Worm (Caenorhabditis elegans) whole organism, L1 larva: ENCODE results near the gene ZK666.11.
A peak's percentile ranks its signal among the peaks of the same experiment; 100 is the strongest.

Experiments
- ama-1 ChIP-seq: fragments of 150-350 bp; optimal IDR thresholded peaks from 2 replicates; lab custom pipeline; 2014
- dpl-1 ChIP-seq, 3 experiments: fragments of 150-350 bp in 2 of 3; sonication (generic microtip) in 1 of 3; optimal IDR thresholded peaks; 2 replicates each; lab custom pipeline; 2014 to 2017; ENCODE audit warnings: missing biosample characterization in 3 of 3, missing genetic modification characterization in 3 of 3, missing genetic modification reagents in 3 of 3
- dsc-1 ChIP-seq: sonication (generic microtip); optimal IDR thresholded peaks from 2 replicates; lab custom pipeline; 2016; ENCODE audit warnings: mild to moderate bottlenecking, missing genetic modification characterization, missing compliant biosample characterization
- elt-2 ChIP-seq: sonication (generic microtip); optimal IDR thresholded peaks from 2 replicates; lab custom pipeline; 2016; ENCODE audit warnings: missing genetic modification characterization, mild to moderate bottlenecking, inconsistent platforms, missing compliant biosample characterization, missing genetic modification reagents
- irx-1 ChIP-seq: sonication (generic microtip); optimal IDR thresholded peaks from 2 replicates; lab custom pipeline; 2016; ENCODE audit warnings: missing genetic modification characterization, missing compliant biosample characterization
- lin-13 ChIP-seq: fragments of 150-350 bp; optimal IDR thresholded peaks from 2 replicates; lab custom pipeline; 2014; ENCODE audit warnings: missing biosample characterization, missing genetic modification reagents, missing genetic modification characterization
- nhr-28 ChIP-seq: fragments of 150-350 bp; optimal IDR thresholded peaks from 2 replicates; lab custom pipeline; 2014; ENCODE audit warnings: missing biosample characterization, missing genetic modification characterization
- nhr-84 ChIP-seq: sonication (generic microtip); optimal IDR thresholded peaks from 2 replicates; lab custom pipeline; 2017; ENCODE audit warnings: missing biosample characterization, missing genetic modification characterization
- pag-3 ChIP-seq: sonication (generic microtip); optimal IDR thresholded peaks from 2 replicates; lab custom pipeline; 2017; ENCODE audit warnings: missing genetic modification characterization, mild to moderate bottlenecking, missing compliant biosample characterization, antibody characterized with exemption, borderline replicate concordance; ENCODE audit not compliant: insufficient read depth
- unc-130 ChIP-seq: fragments of 150-350 bp; optimal IDR thresholded peaks from 2 replicates; lab custom pipeline; 2017; ENCODE audit warnings: missing biosample characterization, missing genetic modification characterization, inconsistent platforms
- unc-62 ChIP-seq: fragments of 150-350 bp; optimal IDR thresholded peaks from 2 replicates; lab custom pipeline; 2014; ENCODE audit warnings: missing biosample characterization, missing genetic modification reagents, missing genetic modification characterization

DNA sequence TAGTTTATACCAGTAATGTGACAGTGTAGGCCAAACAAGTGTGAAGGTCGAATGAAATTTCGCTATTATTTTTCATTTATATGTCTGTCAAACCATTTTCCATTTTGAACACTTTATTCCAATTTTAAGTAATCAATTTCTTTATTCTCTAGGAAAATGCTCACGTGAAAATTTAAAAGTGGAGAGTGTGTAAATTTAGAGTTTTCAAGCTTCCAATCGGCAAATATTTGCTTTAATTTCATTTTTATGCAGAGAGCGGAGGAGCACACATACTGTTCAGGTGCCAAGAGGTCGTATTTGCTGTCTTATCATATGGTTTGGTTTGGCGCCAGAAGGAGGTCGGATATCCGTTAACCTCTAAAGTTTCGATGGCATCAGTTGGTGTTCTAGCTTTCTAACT is 35.5 kb upstream of the ZK666.11 start:
- no peak for TF ChIP-seq unc-130 (tag; lab: Kevin White, UChicago)
- TF ChIP-seq dpl-1 (GFP tag; optimal IDR thresholded peaks at IDR 0.05; lab: Kevin White, UChicago), result peak in 1 of 3 experiments; percentile 20
- no peak for TF ChIP-seq nhr-84 (tag; lab: Kevin White, UChicago)
- no peak for TF ChIP-seq elt-2 (tag; lab: Kevin White, UChicago)
- TF ChIP-seq irx-1, result no peak
- no peak for TF ChIP-seq nhr-28 (tag; lab: Kevin White, UChicago)
- TF ChIP-seq lin-13 (GFP tag; lab: Kevin White, UChicago), result no peak
- no peak for TF ChIP-seq unc-62 (GFP tag; lab: Kevin White, UChicago)
- no peak for TF ChIP-seq ama-1
- no peak for TF ChIP-seq dsc-1 (tag; lab: Kevin White, UChicago)
- no peak for TF ChIP-seq pag-3 (tag; lab: Kevin White, UChicago)
